Fruit fly (Drosophila melanogaster): ENCODE data around the gene CG31368.

CG31368 gene

dm6 chr3R:11872692-11873091 lies 9.9 kb upstream of the CG31368 start:
- TF ChIP-seq CG17801 (GFP tag; optimal IDR thresholded peaks at IDR 0.05; ENCODE audit: partially characterized antibody): no peak

dm6 chr3R:11876750-11877149 lies 5.8 kb upstream of the CG31368 start:
- peak; percentile 10 for TF ChIP-seq CG17801 (GFP tag; optimal IDR thresholded peaks at IDR 0.05; ENCODE audit: partially characterized antibody)

- no peak for TF ChIP-seq CG17801 (GFP tag; optimal IDR thresholded peaks at IDR 0.05; ENCODE audit: partially characterized antibody)
Observed at dm6 chr3R:11877162-11877561, 5.4 kb upstream of the CG31368 start, which contains the start of gene sad. Gene sad, plus strand, starts transcription at chr3R:11877235.

- TF ChIP-seq CG17801 (GFP tag; optimal IDR thresholded peaks at IDR 0.05; ENCODE audit: partially characterized antibody): no peak
Observed at dm6 chr3R:11883129-11883528, 539 bp downstream of the CG31368 start.

dm6 chr3R:11887114-11888037 lies 4.8 kb downstream of the CG31368 start, which contains the start of gene mthl5:
Gene mthl5, minus strand, starts transcription at chr3R:11887168.
- TF ChIP-seq CG17801 (GFP tag; optimal IDR thresholded peaks at IDR 0.05; ENCODE audit: partially characterized antibody): peak; percentile 59

dm6 chr3R:11888038-11888567 lies 5.5 kb downstream of the CG31368 start:
- TF ChIP-seq CG17801 (GFP tag; optimal IDR thresholded peaks at IDR 0.05; ENCODE audit: partially characterized antibody): peak; percentile 17

dm6 chr3R:11893197-11893596 lies 10.6 kb downstream of the CG31368 start, which contains the start of gene Dnali1:
Gene Dnali1, minus strand, starts transcription at chr3R:11893297.
- TF ChIP-seq CG17801 (GFP tag; optimal IDR thresholded peaks at IDR 0.05; ENCODE audit: partially characterized antibody): no peak

- TF ChIP-seq CG17801 (GFP tag; optimal IDR thresholded peaks at IDR 0.05; ENCODE audit: partially characterized antibody): no peak
Observed at dm6 chr3R:11897282-11897681, 14.7 kb downstream of the CG31368 start, which contains the start of gene CG34307. Gene CG34307, plus strand, starts transcription at chr3R:11897582.

- no peak for TF ChIP-seq CG17801 (GFP tag; optimal IDR thresholded peaks at IDR 0.05; ENCODE audit: partially characterized antibody)
Observed at dm6 chr3R:11902893-11903292, 20.3 kb downstream of the CG31368 start.

- no peak for TF ChIP-seq CG17801 (GFP tag; optimal IDR thresholded peaks at IDR 0.05; ENCODE audit: partially characterized antibody)
Observed at dm6 chr3R:11920605-11921004, 38.0 kb downstream of the CG31368 start.

dm6 chr3R:11930962-11931361 lies 48.4 kb downstream of the CG31368 start, which contains the start of gene CG14731:
Gene CG14731, plus strand, starts transcription at chr3R:11931262.
- no peak for TF ChIP-seq CG17801 (GFP tag; optimal IDR thresholded peaks at IDR 0.05; ENCODE audit: partially characterized antibody)

dm6 chr3R:11933903-11934302 lies 51.3 kb downstream of the CG31368 start:
- TF ChIP-seq CG17801 (GFP tag; optimal IDR thresholded peaks at IDR 0.05; ENCODE audit: partially characterized antibody): no peak

- no peak for TF ChIP-seq CG17801 (GFP tag; optimal IDR thresholded peaks at IDR 0.05; ENCODE audit: partially characterized antibody)
Observed at dm6 chr3R:11937427-11938114, 55.0 kb downstream of the CG31368 start.

dm6 chr3R:11941116-11941515 lies 58.5 kb downstream of the CG31368 start:
- TF ChIP-seq CG17801 (GFP tag; optimal IDR thresholded peaks at IDR 0.05; ENCODE audit: partially characterized antibody): no peak

Data from ovary, adult (tissue).